Fruit fly (Drosophila melanogaster) whole organism, wandering third instar larva: Measurements from ENCODE around the gene CG13471.
A peak's percentile ranks its signal among the peaks of the same experiment; 100 is the strongest.

Experiments used
- Abd-B ChIP-seq: fragments of >200 bp; optimal IDR thresholded peaks from 2 replicates; lab custom pipeline; 2017; ENCODE audit warnings: missing biosample characterization, missing genetic modification characterization
- CG32264 ChIP-seq: fragments of 200-800 bp; sonication (Bioruptor generic); optimal IDR thresholded peaks from 2 replicates; lab custom pipeline; 2016; ENCODE audit warnings: missing biosample characterization, missing genetic modification characterization
- CG9705 ChIP-seq: fragments of 200-800 bp; sonication (Bioruptor generic); optimal IDR thresholded peaks from 2 replicates; lab custom pipeline; 2018; ENCODE audit warnings: missing biosample characterization, mild to moderate bottlenecking, missing genetic modification characterization
- CrebA ChIP-seq: fragments of 200-800 bp; sonication (Bioruptor generic); optimal IDR thresholded peaks from 2 replicates; lab custom pipeline; 2016; ENCODE audit warnings: missing biosample characterization, mild to moderate bottlenecking, missing genetic modification characterization, borderline replicate concordance
- Dfd ChIP-seq: fragments of >200 bp; optimal IDR thresholded peaks from 2 replicates; lab custom pipeline; 2017; ENCODE audit warnings: missing biosample characterization, missing genetic modification characterization
- Dif ChIP-seq: fragments of 200-275, 200-300 bp; sonication (Bioruptor generic); optimal IDR thresholded peaks from 2 replicates; lab custom pipeline; 2018; ENCODE audit warnings: missing biosample characterization, missing genetic modification characterization; ENCODE audit not compliant: partially characterized antibody
- GATAd ChIP-seq: sonication (Bioruptor generic); optimal IDR thresholded peaks from 2 replicates; lab custom pipeline; 2016; ENCODE audit warnings: missing biosample characterization, missing genetic modification characterization
- HLH106 ChIP-seq: fragments of 200-800 bp; optimal IDR thresholded peaks from 3 replicates; lab custom pipeline; 2019; ENCODE audit warnings: missing biosample characterization, mild to moderate bottlenecking, missing genetic modification characterization, moderate library complexity
- Hnf4 ChIP-seq: fragments of 200-800 bp; sonication (Bioruptor generic); optimal IDR thresholded peaks from 2 replicates; lab custom pipeline; 2016; ENCODE audit warnings: missing biosample characterization, mild to moderate bottlenecking, missing genetic modification characterization
- Hr78 ChIP-seq: fragments of >200 bp; optimal IDR thresholded peaks from 2 replicates; lab custom pipeline; 2017; ENCODE audit warnings: missing biosample characterization, missing genetic modification characterization
- Hr83 ChIP-seq: fragments of 200-300 bp; sonication (Bioruptor generic); optimal IDR thresholded peaks from 2 replicates; lab custom pipeline; 2016; ENCODE audit warnings: missing biosample characterization, mild to moderate bottlenecking, missing genetic modification characterization, moderate library complexity; ENCODE audit not compliant: poor library complexity, severe bottlenecking
- Jra ChIP-seq: sonication (Bioruptor generic); optimal IDR thresholded peaks from 2 replicates; lab custom pipeline; 2016; ENCODE audit warnings: missing biosample characterization, missing genetic modification characterization
- Mio ChIP-seq: sonication (Bioruptor generic); optimal IDR thresholded peaks from 2 replicates; lab custom pipeline; 2016; ENCODE audit warnings: missing biosample characterization, missing genetic modification characterization
- Myc ChIP-seq: fragments of >200 bp; optimal IDR thresholded peaks from 2 replicates; lab custom pipeline; 2017
- N ChIP-seq: fragments of >200 bp; optimal IDR thresholded peaks from 2 replicates; lab custom pipeline; 2018; ENCODE audit warnings: missing biosample characterization, missing external identifiers, missing genetic modification characterization
- OdsH ChIP-seq: fragments of 200-800 bp; sonication (Bioruptor generic); optimal IDR thresholded peaks from 2 replicates; lab custom pipeline; 2016; ENCODE audit warnings: missing biosample characterization, mild to moderate bottlenecking, missing genetic modification characterization
- Rel ChIP-seq, 2 experiments: fragments of 200-800 bp; sonication (Bioruptor generic) in 1 of 2; optimal IDR thresholded peaks; 2 replicates in 1 of 2; 3 replicates in 1 of 2; lab custom pipeline; 2016 to 2019; ENCODE audit warnings: mild to moderate bottlenecking in 2 of 2, missing biosample characterization in 2 of 2, missing genetic modification characterization in 2 of 2, moderate library complexity in 1 of 2
- Sp1 ChIP-seq: fragments of 200-800 bp; sonication (Bioruptor generic); optimal IDR thresholded peaks from 3 replicates; lab custom pipeline; 2019; ENCODE audit warnings: missing biosample characterization, mild to moderate bottlenecking, missing genetic modification characterization, moderate library complexity
- Vsx2 ChIP-seq: fragments of 200-300, 225-300 bp; sonication (Bioruptor generic); optimal IDR thresholded peaks from 2 replicates; lab custom pipeline; 2018; ENCODE audit warnings: missing biosample characterization, missing genetic modification characterization; ENCODE audit not compliant: partially characterized antibody
- br ChIP-seq: fragments of 200-800 bp; sonication (Bioruptor generic); optimal IDR thresholded peaks from 2 replicates; lab custom pipeline; 2016; ENCODE audit warnings: missing biosample characterization, missing genetic modification characterization
- brk ChIP-seq: fragments of 200-800 bp; sonication (Bioruptor generic); optimal IDR thresholded peaks from 2 replicates; lab custom pipeline; 2016; ENCODE audit warnings: missing biosample characterization, mild to moderate bottlenecking, missing genetic modification characterization
- dl ChIP-seq, 2 experiments: fragments of 175-275, 200-275 bp in 1 of 2; fragments of 200-275 bp in 1 of 2; sonication (Bioruptor generic); optimal IDR thresholded peaks; lab custom pipeline; 2018; ENCODE audit warnings: mild to moderate bottlenecking in 2 of 2, missing biosample characterization in 2 of 2, missing genetic modification characterization in 2 of 2, moderate library complexity in 2 of 2; ENCODE audit not compliant: partially characterized antibody in 2 of 2, insufficient read depth in 1 of 2
- dmrt93B ChIP-seq: fragments of 200-800 bp; sonication (Bioruptor generic); optimal IDR thresholded peaks from 2 replicates; lab custom pipeline; 2018; ENCODE audit warnings: missing biosample characterization, mild to moderate bottlenecking, missing genetic modification characterization
- dsf ChIP-seq: sonication (Bioruptor generic); optimal IDR thresholded peaks from 2 replicates; lab custom pipeline; 2016; ENCODE audit warnings: missing biosample characterization, missing genetic modification characterization, borderline replicate concordance
- ey ChIP-seq: fragments of 200-800 bp; sonication (Bioruptor generic); optimal IDR thresholded peaks from 2 replicates; lab custom pipeline; 2016; ENCODE audit warnings: missing biosample characterization, missing genetic modification characterization
- foxo ChIP-seq, 2 experiments: fragments of 200-800 bp; sonication (Bioruptor generic); optimal IDR thresholded peaks; 2 replicates in 1 of 2; 3 replicates in 1 of 2; lab custom pipeline; 2016 to 2017; ENCODE audit warnings: missing biosample characterization in 2 of 2, missing genetic modification characterization in 2 of 2
- fru ChIP-seq: fragments of 200-800 bp; sonication (Bioruptor generic); optimal IDR thresholded peaks from 3 replicates; lab custom pipeline; 2016; ENCODE audit warnings: missing biosample characterization, mild to moderate bottlenecking, missing genetic modification characterization
- h ChIP-seq: fragments of 200-800 bp; sonication (Bioruptor generic); optimal IDR thresholded peaks from 3 replicates; lab custom pipeline; 2016; ENCODE audit warnings: missing biosample characterization, mild to moderate bottlenecking, missing genetic modification characterization
- jim ChIP-seq: fragments of 175-275, 200-325 bp; sonication (Bioruptor generic); optimal IDR thresholded peaks from 2 replicates; lab custom pipeline; 2016; ENCODE audit warnings: missing biosample characterization, mild to moderate bottlenecking, missing genetic modification characterization
- lola ChIP-seq: fragments of >200 bp; optimal IDR thresholded peaks from 2 replicates; lab custom pipeline; 2017; ENCODE audit warnings: missing biosample characterization, missing genetic modification characterization
- pan ChIP-seq: fragments of >200 bp; optimal IDR thresholded peaks from 2 replicates; lab custom pipeline; 2017
- psq ChIP-seq: fragments of 200-800 bp; sonication (Bioruptor generic); optimal IDR thresholded peaks from 3 replicates; lab custom pipeline; 2017; ENCODE audit warnings: missing biosample characterization, mild to moderate bottlenecking, missing genetic modification characterization, moderate library complexity
- rgr ChIP-seq: fragments of 200-800 bp; sonication (Bioruptor generic); optimal IDR thresholded peaks from 3 replicates; lab custom pipeline; 2016; ENCODE audit warnings: missing biosample characterization, mild to moderate bottlenecking, missing genetic modification characterization
- sage ChIP-seq: fragments of 200-800 bp; sonication (Bioruptor generic); optimal IDR thresholded peaks from 2 replicates; lab custom pipeline; 2016; ENCODE audit warnings: missing biosample characterization, mild to moderate bottlenecking, missing genetic modification characterization
- sv ChIP-seq: fragments of 200-800 bp; sonication (Bioruptor generic); optimal IDR thresholded peaks from 3 replicates; lab custom pipeline; 2016; ENCODE audit warnings: missing biosample characterization, missing genetic modification characterization
- tai ChIP-seq: sonication (Bioruptor generic); optimal IDR thresholded peaks from 2 replicates; lab custom pipeline; 2016; ENCODE audit warnings: missing biosample characterization, missing genetic modification characterization
- usp ChIP-seq: fragments of >200 bp; optimal IDR thresholded peaks from 2 replicates; lab custom pipeline; 2017; ENCODE audit warnings: missing biosample characterization, missing genetic modification characterization
- woc ChIP-seq: sonication (Bioruptor generic); optimal IDR thresholded peaks from 2 replicates; lab custom pipeline; 2016; ENCODE audit warnings: missing biosample characterization, mild to moderate bottlenecking, missing genetic modification characterization

Gene CG13471

DNA sequence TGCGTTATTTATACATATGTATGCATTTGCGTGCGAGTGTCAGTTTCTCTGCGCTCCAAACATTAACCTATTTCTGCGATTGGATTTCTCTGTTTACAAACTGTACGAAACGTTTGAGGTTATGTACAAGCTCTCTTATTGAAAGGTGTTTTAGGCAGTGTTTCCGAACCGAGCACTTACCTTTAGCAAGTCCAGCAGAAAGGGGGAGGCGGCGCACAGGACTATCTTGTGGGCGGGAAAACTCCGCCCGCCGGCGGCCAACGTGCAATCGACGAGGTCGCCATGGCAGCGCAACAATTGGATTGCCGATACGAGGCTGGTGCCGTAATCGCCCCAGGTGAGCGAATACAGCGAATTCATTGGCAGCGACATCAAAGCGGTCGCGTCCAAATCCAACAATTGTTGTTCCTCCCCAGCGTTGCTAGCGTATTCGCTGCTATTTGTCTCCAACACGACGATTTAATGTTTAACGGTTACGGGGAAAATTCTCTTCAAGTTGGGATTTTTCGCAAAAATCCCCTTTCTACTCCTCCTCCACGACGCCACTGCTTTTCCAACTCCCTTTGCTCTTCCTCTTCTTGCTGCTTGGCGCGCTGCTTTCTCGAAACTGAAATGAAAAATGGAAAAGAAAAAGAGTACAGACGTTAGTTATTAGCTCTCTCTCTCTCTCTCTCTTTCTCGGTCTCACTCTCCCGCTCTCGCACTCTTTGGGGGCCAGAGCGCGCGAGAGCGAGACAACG, 23.6 kb upstream of the CG13471 start:
- peak; percentile 71 for TF ChIP-seq CG9705 (GFP tag; lab: Kevin White, UChicago)
- TF ChIP-seq rgr = peak; percentile 93
- peak; percentile 78 for TF ChIP-seq psq (GFP tag; lab: Kevin White, UChicago)
- peak; percentile 84 for TF ChIP-seq br
- TF ChIP-seq Vsx2 = peak; percentile 92
- peak; percentile 89 for TF ChIP-seq ey (GFP tag; lab: Kevin White, UChicago)
- TF ChIP-seq dsf (GFP tag; lab: Kevin White, UChicago) = no peak
- peak; percentile 86 for TF ChIP-seq OdsH (GFP tag; lab: Kevin White, UChicago)
- peak; percentile 7 for TF ChIP-seq woc
- TF ChIP-seq Dif (GFP tag; lab: Kevin White, UChicago) = peak; percentile 97
- TF ChIP-seq fru (GFP tag; lab: Kevin White, UChicago) = peak; percentile 90
- peak; percentile 56 for TF ChIP-seq Mio (GFP tag; lab: Kevin White, UChicago)
- peak; percentile 69 for TF ChIP-seq CG32264 (GFP tag; lab: Kevin White, UChicago)
- peak; percentile 82 to 95 for TF ChIP-seq dl (GFP tag; optimal IDR thresholded peaks at IDR 0.05; lab: Kevin White, UChicago; ENCODE audit: insufficient read depth in 1 of 2, partially characterized antibody in 2 of 2)
- TF ChIP-seq jim (GFP tag; lab: Kevin White, UChicago) = peak; percentile 65
- TF ChIP-seq dmrt93B = peak; percentile 77
- TF ChIP-seq Hr83 (GFP tag; lab: Kevin White, UChicago) = peak; percentile 63
- TF ChIP-seq foxo (GFP tag; optimal IDR thresholded peaks at IDR 0.05; lab: Kevin White, UChicago) = peak in 1 of 2 experiments; percentile 94
- TF ChIP-seq CrebA (GFP tag; lab: Kevin White, UChicago) = no peak
- TF ChIP-seq Jra (GFP tag; lab: Kevin White, UChicago) = peak; percentile 1
- peak; percentile 17 for TF ChIP-seq pan (lab: Kevin White, UChicago)
- no peak for TF ChIP-seq GATAd (GFP tag; lab: Kevin White, UChicago)
- no peak for TF ChIP-seq N
- no peak for TF ChIP-seq lola (GFP tag; lab: Kevin White, UChicago)
- TF ChIP-seq brk (GFP tag; lab: Kevin White, UChicago) = no peak
- peak; percentile 84 for TF ChIP-seq sage
- TF ChIP-seq Abd-B = no peak
- peak; percentile 85 for TF ChIP-seq Sp1
- TF ChIP-seq Hr78 (GFP tag; lab: Kevin White, UChicago) = no peak
- TF ChIP-seq Dfd (GFP tag; lab: Kevin White, UChicago) = no peak
- TF ChIP-seq tai (GFP tag; lab: Kevin White, UChicago) = peak; percentile 68
- TF ChIP-seq sv (GFP tag; lab: Kevin White, UChicago) = peak; percentile 85
- TF ChIP-seq Rel (GFP tag; optimal IDR thresholded peaks at IDR 0.05; lab: Kevin White, UChicago) = no peak
- peak; percentile 36 for TF ChIP-seq Rel (tag; optimal IDR thresholded peaks at IDR 0.05; lab: Kevin White, UChicago)
- no peak for TF ChIP-seq usp (GFP tag; lab: Kevin White, UChicago)
- peak; percentile 93 for TF ChIP-seq h (GFP tag; lab: Kevin White, UChicago)
- peak; percentile 87 for TF ChIP-seq HLH106 (tag; lab: Kevin White, UChicago)
- TF ChIP-seq Hnf4 (GFP tag; lab: Kevin White, UChicago) = peak; percentile 89
- TF ChIP-seq Myc = no peak
- TF ChIP-seq, all 38 proteins: peak for 27

DNA sequence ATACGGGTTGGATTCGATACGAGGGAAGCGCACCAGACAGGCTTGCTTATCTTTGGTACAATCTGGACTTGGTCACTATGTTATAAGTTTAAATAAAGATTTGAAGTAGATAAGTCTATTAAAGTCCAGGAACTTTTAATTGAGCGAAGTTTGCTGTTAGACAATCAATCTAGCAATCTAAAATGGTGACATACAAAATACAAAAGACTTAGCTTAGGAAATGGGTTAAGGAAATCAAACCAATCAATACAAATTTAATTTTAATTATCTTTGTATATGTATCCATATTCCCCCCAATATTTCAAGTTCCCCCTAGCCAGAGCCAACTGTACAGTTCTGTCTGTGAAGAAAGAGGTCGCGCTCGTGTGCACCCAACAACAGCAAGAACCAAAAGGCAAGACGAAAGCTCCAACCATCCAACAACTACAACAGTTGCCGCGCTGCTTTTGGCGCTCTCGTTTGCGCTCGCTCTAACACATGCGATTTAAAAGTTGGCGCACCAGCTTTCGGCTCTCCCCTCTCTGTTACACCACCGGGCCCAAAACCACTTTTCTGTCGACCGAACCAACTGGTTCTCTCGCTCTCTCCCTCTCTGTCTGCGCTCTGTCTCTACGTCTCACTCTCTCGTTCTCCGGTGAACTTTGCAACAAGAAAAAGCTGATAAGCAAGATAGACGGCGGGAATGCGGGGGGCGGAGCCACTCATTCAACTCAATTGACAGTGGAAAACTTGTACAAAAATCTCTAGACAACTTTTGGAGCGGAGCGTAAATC, 22.8 kb upstream of the CG13471 start:
- peak; percentile 12 for TF ChIP-seq GATAd (GFP tag; lab: Kevin White, UChicago)
- peak; percentile 78 for TF ChIP-seq Hr83 (GFP tag; lab: Kevin White, UChicago)
- TF ChIP-seq Hr78 (GFP tag; lab: Kevin White, UChicago) = no peak
- peak; percentile 84 for TF ChIP-seq OdsH (GFP tag; lab: Kevin White, UChicago)
- TF ChIP-seq psq (GFP tag; lab: Kevin White, UChicago) = peak; percentile 75
- peak; percentile 68 for TF ChIP-seq Hnf4 (GFP tag; lab: Kevin White, UChicago)
- TF ChIP-seq ey (GFP tag; lab: Kevin White, UChicago) = peak; percentile 88
- TF ChIP-seq jim (GFP tag; lab: Kevin White, UChicago) = no peak
- TF ChIP-seq Dfd (GFP tag; lab: Kevin White, UChicago) = peak; percentile 44
- peak; percentile 76 for TF ChIP-seq CG9705 (GFP tag; lab: Kevin White, UChicago)
- TF ChIP-seq sv (GFP tag; lab: Kevin White, UChicago) = peak; percentile 75
- peak; percentile 53 for TF ChIP-seq brk (GFP tag; lab: Kevin White, UChicago)
- peak; percentile 26 for TF ChIP-seq lola (GFP tag; lab: Kevin White, UChicago)
- peak; percentile 97 for TF ChIP-seq Vsx2
- peak; percentile 97 to 98 for TF ChIP-seq dl (GFP tag; optimal IDR thresholded peaks at IDR 0.05; lab: Kevin White, UChicago; ENCODE audit: insufficient read depth in 1 of 2, partially characterized antibody in 2 of 2)
- TF ChIP-seq pan (lab: Kevin White, UChicago) = no peak
- no peak for TF ChIP-seq sage
- peak; percentile 80 for TF ChIP-seq woc
- peak; percentile 21 for TF ChIP-seq Mio (GFP tag; lab: Kevin White, UChicago)
- TF ChIP-seq dmrt93B = peak; percentile 84
- TF ChIP-seq usp (GFP tag; lab: Kevin White, UChicago) = no peak
- peak; percentile 99 for TF ChIP-seq Dif (GFP tag; lab: Kevin White, UChicago)
- peak; percentile 84 for TF ChIP-seq fru (GFP tag; lab: Kevin White, UChicago)
- TF ChIP-seq h (GFP tag; lab: Kevin White, UChicago) = peak; percentile 89
- peak; percentile 68 for TF ChIP-seq tai (GFP tag; lab: Kevin White, UChicago)
- no peak for TF ChIP-seq Abd-B
- TF ChIP-seq dsf (GFP tag; lab: Kevin White, UChicago) = peak; percentile 50
- TF ChIP-seq rgr = peak; percentile 81
- TF ChIP-seq Sp1 = peak; percentile 85
- TF ChIP-seq Jra (GFP tag; lab: Kevin White, UChicago) = no peak
- TF ChIP-seq N = no peak
- peak; percentile 16 for TF ChIP-seq CG32264 (GFP tag; lab: Kevin White, UChicago)
- TF ChIP-seq CrebA (GFP tag; lab: Kevin White, UChicago) = peak; percentile 88
- peak; percentile 29 to 88 for TF ChIP-seq foxo (GFP tag; optimal IDR thresholded peaks at IDR 0.05; lab: Kevin White, UChicago)
- peak; percentile 88 for TF ChIP-seq HLH106 (tag; lab: Kevin White, UChicago)
